Fruit fly (Drosophila melanogaster): ENCODE measurements around the gene Rab1.
A peak's percentile ranks its signal among the peaks of the same experiment; 100 is the strongest.

Rab1 gene

DNA sequence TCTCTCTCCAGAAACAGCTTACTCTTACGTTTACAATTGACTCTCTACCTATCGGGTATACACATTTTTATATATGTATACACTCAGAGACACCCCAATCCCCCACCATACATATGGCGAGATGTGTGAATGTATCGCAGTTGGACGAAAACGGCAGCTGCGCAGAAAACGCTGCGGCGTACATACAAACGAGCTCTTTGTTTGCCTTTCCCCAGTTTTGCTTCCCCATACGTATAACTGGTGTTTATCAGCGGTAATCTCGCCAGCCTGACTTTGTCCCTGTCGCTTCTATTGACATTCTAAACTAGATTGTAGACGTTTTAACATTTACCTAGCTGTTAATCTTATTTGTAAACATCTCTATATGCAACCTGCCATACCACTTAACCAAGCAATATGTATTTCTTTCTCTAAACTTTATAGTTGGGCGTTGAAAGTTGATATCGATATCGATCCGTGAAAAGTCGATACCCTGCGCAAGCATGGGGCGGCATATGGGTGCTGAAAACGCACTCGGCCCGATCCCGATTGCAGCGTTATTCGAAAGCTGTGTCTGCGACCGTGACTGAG, 28.6 kb upstream of the Rab1 start (continued):
- no peak for TF ChIP-seq sim (GFP tag; IDR thresholded peaks at IDR 0.05)
- TF ChIP-seq Oli (tag; optimal IDR thresholded peaks at IDR 0.05), result peak; percentile 7
- peak; percentile 66 for TF ChIP-seq luna (GFP tag; optimal IDR thresholded peaks at IDR 0.05)
- no peak for TF ChIP-seq usp (GFP tag; optimal IDR thresholded peaks at IDR 0.05)
- peak; percentile 24 for TF ChIP-seq Fer2 (tag; optimal IDR thresholded peaks at IDR 0.05)
- TF ChIP-seq Sin3A (optimal IDR thresholded peaks at IDR 0.05), result no peak
- TF ChIP-seq CG11696 (GFP tag; IDR thresholded peaks at IDR 0.05), result no peak
- peak; percentile 36 for TF ChIP-seq CG9437 (GFP tag; optimal IDR thresholded peaks at IDR 0.05)
- TF ChIP-seq bowl (GFP tag; IDR thresholded peaks at IDR 0.05), result no peak
- TF ChIP-seq CG17912 (GFP tag; optimal IDR thresholded peaks at IDR 0.05), result peak; percentile 86
- peak; percentile 29 for TF ChIP-seq crc (GFP tag; optimal IDR thresholded peaks at IDR 0.05)
- no peak for TF ChIP-seq phol (tag; optimal IDR thresholded peaks at IDR 0.05)
- no peak for TF ChIP-seq CG14050 (GFP tag; IDR thresholded peaks at IDR 0.05)
- TF ChIP-seq Sry-δ (GFP tag; optimal IDR thresholded peaks at IDR 0.05), result peak; percentile 28
- no peak for TF ChIP-seq mam (GFP tag; optimal IDR thresholded peaks at IDR 0.05)
- peak; percentile 54 for TF ChIP-seq Blimp-1 (GFP tag; optimal IDR thresholded peaks at IDR 0.05)
- no peak for TF ChIP-seq ken (GFP tag; IDR thresholded peaks at IDR 0.05)
- no peak for TF ChIP-seq Drgx (GFP tag; IDR thresholded peaks at IDR 0.05)
- TF ChIP-seq p53 (GFP tag; optimal IDR thresholded peaks at IDR 0.05), result peak; percentile 14
- TF ChIP-seq dmrt11E (tag; optimal IDR thresholded peaks at IDR 0.05), result peak; percentile 12
- peak; percentile 87 for TF ChIP-seq mirr (GFP tag; optimal IDR thresholded peaks at IDR 0.05)
- TF ChIP-seq Chrac-16 (GFP tag; optimal IDR thresholded peaks at IDR 0.05), result no peak
- TF ChIP-seq vnd (GFP tag; IDR thresholded peaks at IDR 0.05; ENCODE audit: partially characterized antibody), result no peak
- peak; percentile 77 for TF ChIP-seq CG4707 (GFP tag; optimal IDR thresholded peaks at IDR 0.05)
- TF ChIP-seq pb (GFP tag; optimal IDR thresholded peaks at IDR 0.05), result peak; percentile 14
- no peak for TF ChIP-seq CG14860 (GFP tag; IDR thresholded peaks at IDR 0.05; ENCODE audit: partially characterized antibody)
- peak; percentile 66 for TF ChIP-seq Hand (GFP tag; optimal IDR thresholded peaks at IDR 0.05)
- TF ChIP-seq slbo (GFP tag; IDR thresholded peaks at IDR 0.05), result no peak
- TF ChIP-seq Atf3 (GFP tag; optimal IDR thresholded peaks at IDR 0.05), result peak; percentile 14
- TF ChIP-seq Dfd (GFP tag; optimal IDR thresholded peaks at IDR 0.05), result no peak
- TF ChIP-seq Scr (GFP tag; IDR thresholded peaks at IDR 0.05; ENCODE audit: partially characterized antibody), result no peak
- no peak for TF ChIP-seq CG6654 (GFP tag; optimal IDR thresholded peaks at IDR 0.05)
- TF ChIP-seq CG8290 (GFP tag; optimal IDR thresholded peaks at IDR 0.05), result peak; percentile 35
- peak; percentile 38 to 64 for TF ChIP-seq CG8290 (tag; optimal IDR thresholded peaks at IDR 0.05)
- peak; percentile 38 for TF ChIP-seq gcm (GFP tag; optimal IDR thresholded peaks at IDR 0.05)
- no peak for TF ChIP-seq HLH4C (GFP tag; IDR thresholded peaks at IDR 0.05; ENCODE audit: partially characterized antibody)
- TF ChIP-seq MBD-R2 (GFP tag; IDR thresholded peaks at IDR 0.05), result no peak
- no peak for TF ChIP-seq Xrp1 (GFP tag; IDR thresholded peaks at IDR 0.05)
- peak; percentile 75 for TF ChIP-seq abd-A (tag; optimal IDR thresholded peaks at IDR 0.05)
- TF ChIP-seq HLHmδ (GFP tag; optimal IDR thresholded peaks at IDR 0.05), result no peak
- TF ChIP-seq CG30403 (GFP tag; optimal IDR thresholded peaks at IDR 0.05), result no peak
- no peak for TF ChIP-seq br (optimal IDR thresholded peaks at IDR 0.05)
- TF ChIP-seq Doc3 (GFP tag; IDR thresholded peaks at IDR 0.05; ENCODE audit: partially characterized antibody), result no peak
- peak; percentile 57 for TF ChIP-seq kah (GFP tag; optimal IDR thresholded peaks at IDR 0.05)
- peak; percentile 87 for TF ChIP-seq CG17359 (tag; optimal IDR thresholded peaks at IDR 0.05)
- peak; percentile 87 for TF ChIP-seq CG15011 (GFP tag; optimal IDR thresholded peaks at IDR 0.05)
- TF ChIP-seq CG17361 (GFP tag; IDR thresholded peaks at IDR 0.05), result no peak
- peak; percentile 66 for TF ChIP-seq CG2202 (tag; optimal IDR thresholded peaks at IDR 0.05)
- TF ChIP-seq zen (tag; optimal IDR thresholded peaks at IDR 0.05), result no peak
- TF ChIP-seq CG31224 (GFP tag; IDR thresholded peaks at IDR 0.05), result no peak
- TF ChIP-seq CG9932 (GFP tag; IDR thresholded peaks at IDR 0.05), result no peak
- no peak for TF ChIP-seq CG3065 (GFP tag; optimal IDR thresholded peaks at IDR 0.05)

All from whole organism, embryonic.